Fruit fly (Drosophila melanogaster) whole organism, embryonic: Measurements from ENCODE around the gene Sb.

ENCODE experiments used
- Atf-2 ChIP-seq: fragments of 200-800 bp; sonication (Bioruptor generic); optimal IDR thresholded peaks from 2 replicates; lab custom pipeline; 2016; ENCODE audit warnings: missing biosample characterization, missing genetic modification characterization
- CG10267 ChIP-seq: fragments of 200-800 bp; sonication (Bioruptor generic); optimal IDR thresholded peaks from 2 replicates; lab custom pipeline; 2018; ENCODE audit warnings: missing biosample characterization, mild to moderate bottlenecking, missing genetic modification characterization, moderate library complexity
- CG11560 ChIP-seq: fragments of 200-800 bp; sonication (Bioruptor generic); IDR thresholded peaks from 3 replicates; pipeline ENCODE4 v1.3.6; 2022; ENCODE audit warnings: missing biosample characterization, missing genetic modification characterization
- CG12236 ChIP-seq: fragments of 200-800 bp; sonication (Bioruptor generic); optimal IDR thresholded peaks from 2 replicates; lab custom pipeline; 2016; ENCODE audit warnings: missing biosample characterization, missing genetic modification characterization
- CG12769 ChIP-seq: fragments of 200-800 bp; sonication (Bioruptor generic); optimal IDR thresholded peaks from 2 replicates; lab custom pipeline; 2019; ENCODE audit warnings: missing biosample characterization, mild to moderate bottlenecking, missing genetic modification characterization, moderate library complexity
- CG14965 ChIP-seq: fragments of 200-800 bp; sonication (Bioruptor generic); optimal IDR thresholded peaks from 2 replicates; lab custom pipeline; 2016; ENCODE audit warnings: missing biosample characterization, missing genetic modification characterization, borderline replicate concordance
- CG15269 ChIP-seq: fragments of 200-800 bp; sonication (Bioruptor generic); optimal IDR thresholded peaks from 2 replicates; lab custom pipeline; 2018; ENCODE audit warnings: missing biosample characterization, mild to moderate bottlenecking, missing genetic modification characterization, moderate library complexity
- CG16815 ChIP-seq: fragments of 200-800 bp; sonication (Bioruptor generic); optimal IDR thresholded peaks from 3 replicates; lab custom pipeline; 2017; ENCODE audit warnings: missing biosample characterization, mild to moderate bottlenecking, missing genetic modification characterization
- CG16863 ChIP-seq: fragments of 200-800 bp; sonication (Bioruptor generic); optimal IDR thresholded peaks from 3 replicates; lab custom pipeline; 2016; ENCODE audit warnings: missing biosample characterization, missing genetic modification characterization
- CG17385 ChIP-seq: fragments of 200-800 bp; sonication (Bioruptor generic); optimal IDR thresholded peaks from 3 replicates; lab custom pipeline; 2018; ENCODE audit warnings: missing biosample characterization, mild to moderate bottlenecking, missing genetic modification characterization
- CG18764 ChIP-seq: fragments of 200-800 bp; sonication (Bioruptor generic); optimal IDR thresholded peaks from 3 replicates; lab custom pipeline; 2016; ENCODE audit warnings: missing biosample characterization, missing genetic modification characterization
- CG2120 ChIP-seq: fragments of 200-800 bp; sonication (Bioruptor generic); optimal IDR thresholded peaks from 3 replicates; lab custom pipeline; 2016; ENCODE audit warnings: missing biosample characterization, missing genetic modification characterization
- CG32767 ChIP-seq: fragments of 200-800 bp; sonication (Bioruptor generic); IDR thresholded peaks from 2 replicates; pipeline ENCODE4 v1.3.6; 2022; ENCODE audit warnings: missing biosample characterization, missing genetic modification characterization
- CG32772 ChIP-seq: fragments of 200-800 bp; sonication (Bioruptor generic); IDR thresholded peaks from 2 replicates; pipeline ENCODE4 v1.3.6; 2022; ENCODE audit warnings: missing biosample characterization, missing genetic modification characterization
- CG42726 ChIP-seq: fragments of 200-800 bp; sonication (Bioruptor generic); IDR thresholded peaks from 2 replicates; pipeline ENCODE4 v1.3.6; 2022; ENCODE audit warnings: missing biosample characterization, missing genetic modification characterization; ENCODE audit not compliant: partially characterized antibody
- CG4404 ChIP-seq: fragments of 200-800 bp; sonication (Bioruptor generic); IDR thresholded peaks from 2 replicates; pipeline ENCODE4 v1.3.6; 2022; ENCODE audit warnings: missing biosample characterization, missing genetic modification characterization
- CG4424 ChIP-seq: fragments of 200-800 bp; sonication (Bioruptor generic); optimal IDR thresholded peaks from 3 replicates; lab custom pipeline; 2016; ENCODE audit warnings: missing biosample characterization, missing genetic modification characterization
- CG4820 ChIP-seq: fragments of 200-800 bp; sonication (Bioruptor generic); optimal IDR thresholded peaks from 3 replicates; lab custom pipeline; 2016; ENCODE audit warnings: missing biosample characterization, missing genetic modification characterization
- CG6683 ChIP-seq: fragments of 200-800 bp; sonication (Bioruptor generic); optimal IDR thresholded peaks from 2 replicates; lab custom pipeline; 2017; ENCODE audit warnings: missing biosample characterization, mild to moderate bottlenecking, missing genetic modification characterization, missing genetic modification reagents
- CG8290 ChIP-seq, 3 experiments: fragments of 200-800 bp; sonication (Bioruptor generic); optimal IDR thresholded peaks; 2 replicates each; lab custom pipeline; 2016 to 2019; ENCODE audit warnings: missing biosample characterization in 3 of 3, missing genetic modification characterization in 3 of 3, mild to moderate bottlenecking in 2 of 3, moderate library complexity in 1 of 3
- CG8924 ChIP-seq: fragments of 200-800 bp; optimal IDR thresholded peaks from 3 replicates; lab custom pipeline; 2019; ENCODE audit warnings: missing biosample characterization, mild to moderate bottlenecking, missing genetic modification characterization, moderate library complexity
- CG9727 ChIP-seq: fragments of 200-800 bp; sonication (Bioruptor generic); optimal IDR thresholded peaks from 3 replicates; lab custom pipeline; 2017; ENCODE audit warnings: missing biosample characterization, mild to moderate bottlenecking, missing genetic modification characterization
- CG9797 ChIP-seq: fragments of 200-800 bp; sonication (Bioruptor generic); optimal IDR thresholded peaks from 3 replicates; lab custom pipeline; 2018; ENCODE audit warnings: missing biosample characterization, mild to moderate bottlenecking, missing genetic modification characterization
- Deaf1 ChIP-seq: fragments of 200-800 bp; optimal IDR thresholded peaks from 3 replicates; lab custom pipeline; 2019; ENCODE audit warnings: missing biosample characterization, mild to moderate bottlenecking, missing genetic modification characterization, moderate library complexity
- Doc2 ChIP-seq: fragments of 200-800 bp; sonication (Bioruptor generic); IDR thresholded peaks from 2 replicates; pipeline ENCODE4 v1.3.6; 2022; ENCODE audit warnings: missing biosample characterization, missing genetic modification characterization
- Dref ChIP-seq: fragments of 200-800 bp; sonication (Bioruptor generic); IDR thresholded peaks from 2 replicates; pipeline ENCODE4 v1.3.6; 2022; ENCODE audit warnings: missing biosample characterization, missing genetic modification characterization
- Hr78 ChIP-seq, 2 experiments: fragments of 200-800 bp in 1 of 2; fragments of >200 bp in 1 of 2; sonication (Bioruptor generic) in 1 of 2; optimal IDR thresholded peaks; 2 replicates each; lab custom pipeline; 2017 to 2019; ENCODE audit warnings: missing biosample characterization in 2 of 2, missing genetic modification characterization in 2 of 2, mild to moderate bottlenecking in 1 of 2, moderate library complexity in 1 of 2
- Hsf ChIP-seq: fragments of 200-800 bp; sonication (Bioruptor generic); optimal IDR thresholded peaks from 3 replicates; lab custom pipeline; 2016; ENCODE audit warnings: missing biosample characterization, missing genetic modification characterization
- Med ChIP-seq: fragments of 200-800 bp; sonication (Bioruptor generic); peaks from one replicate; lab custom pipeline; 2016; ENCODE audit warnings: missing biosample characterization, missing genetic modification characterization, mild to moderate bottlenecking, inconsistent platforms, moderate library complexity
- Mrtf ChIP-seq: fragments of 200-800 bp; sonication (Bioruptor generic); IDR thresholded peaks from 3 replicates; pipeline ENCODE4 v1.3.6; 2022; ENCODE audit warnings: missing biosample characterization, missing genetic modification characterization
- Nf-YA ChIP-seq: fragments of 200-800 bp; sonication (Bioruptor generic); IDR thresholded peaks from 2 replicates; pipeline ENCODE4 v1.3.6; 2022; ENCODE audit warnings: missing biosample characterization, missing genetic modification characterization
- Nf-YB ChIP-seq: fragments of 200-800 bp; sonication (Bioruptor generic); optimal IDR thresholded peaks from 3 replicates; lab custom pipeline; 2019; ENCODE audit warnings: missing biosample characterization, mild to moderate bottlenecking, missing genetic modification characterization, moderate library complexity
- PHDP ChIP-seq: fragments of 200-800 bp; sonication (Bioruptor generic); optimal IDR thresholded peaks from 3 replicates; lab custom pipeline; 2018; ENCODE audit warnings: missing biosample characterization, mild to moderate bottlenecking, missing genetic modification characterization, moderate library complexity
- Six4 ChIP-seq: fragments of 200-800 bp; sonication (Bioruptor generic); optimal IDR thresholded peaks from 2 replicates; lab custom pipeline; 2016; ENCODE audit warnings: missing biosample characterization, missing genetic modification characterization
- bsh ChIP-seq, 2 experiments: fragments of 200-800 bp; sonication (Bioruptor generic); optimal IDR thresholded peaks; 2 replicates each; lab custom pipeline; 2017 to 2018; ENCODE audit warnings: mild to moderate bottlenecking in 2 of 2, missing biosample characterization in 2 of 2, missing genetic modification characterization in 2 of 2, moderate library complexity in 1 of 2
- cad ChIP-seq: fragments of >200 bp; optimal IDR thresholded peaks from 2 replicates; lab custom pipeline; 2017; ENCODE audit warnings: missing biosample characterization, missing genetic modification characterization
- chinmo ChIP-seq: fragments of 200-800 bp; sonication (Bioruptor generic); IDR thresholded peaks from 4 replicates; pipeline ENCODE4 v1.3.6; 2022; ENCODE audit warnings: missing biosample characterization, missing genetic modification characterization; ENCODE audit not compliant: partially characterized antibody
- fd96Cb ChIP-seq: fragments of 200-800 bp; sonication (Bioruptor generic); optimal IDR thresholded peaks from 2 replicates; lab custom pipeline; 2018; ENCODE audit warnings: missing biosample characterization, mild to moderate bottlenecking, missing genetic modification characterization, moderate library complexity
- hb ChIP-seq: fragments of 200-800 bp; sonication (Bioruptor generic); IDR thresholded peaks from 3 replicates; pipeline ENCODE4 v1.3.6; 2022; ENCODE audit warnings: missing biosample characterization, missing genetic modification characterization; ENCODE audit not compliant: partially characterized antibody
- jigr1 ChIP-seq: fragments of 200-800 bp; sonication (Bioruptor generic); IDR thresholded peaks from 3 replicates; pipeline ENCODE4 v1.3.6; 2022; ENCODE audit warnings: missing biosample characterization, missing genetic modification characterization
- klu ChIP-seq: fragments of 200-800 bp; sonication (Bioruptor generic); IDR thresholded peaks from 2 replicates; pipeline ENCODE4 v1.3.6; 2022; ENCODE audit warnings: missing biosample characterization, missing genetic modification characterization
- mam ChIP-seq: fragments of 200-800 bp; sonication (Bioruptor generic); optimal IDR thresholded peaks from 3 replicates; lab custom pipeline; 2016; ENCODE audit warnings: missing biosample characterization, missing genetic modification characterization
- phol ChIP-seq: fragments of 200-800 bp; sonication (Bioruptor generic); optimal IDR thresholded peaks from 3 replicates; lab custom pipeline; 2018; ENCODE audit warnings: missing biosample characterization, mild to moderate bottlenecking, missing genetic modification characterization, moderate library complexity
- rib ChIP-seq: fragments of 200-800 bp; sonication (Bioruptor generic); IDR thresholded peaks from 2 replicates; pipeline ENCODE4 v1.3.6; 2022; ENCODE audit warnings: missing biosample characterization, missing genetic modification characterization
- ro ChIP-seq: fragments of 200-800 bp; sonication (Bioruptor generic); IDR thresholded peaks from 2 replicates; pipeline ENCODE4 v1.3.6; 2022; ENCODE audit warnings: missing biosample characterization, missing genetic modification characterization
- slou ChIP-seq: fragments of 200-800 bp; sonication (Bioruptor generic); optimal IDR thresholded peaks from 3 replicates; lab custom pipeline; 2016; ENCODE audit warnings: missing biosample characterization, missing genetic modification characterization
- vvl ChIP-seq: fragments of 200-800 bp; sonication (Bioruptor generic); IDR thresholded peaks from 2 replicates; pipeline ENCODE4 v1.3.6; 2022; ENCODE audit warnings: missing biosample characterization, missing genetic modification characterization

Sb gene

DNA sequence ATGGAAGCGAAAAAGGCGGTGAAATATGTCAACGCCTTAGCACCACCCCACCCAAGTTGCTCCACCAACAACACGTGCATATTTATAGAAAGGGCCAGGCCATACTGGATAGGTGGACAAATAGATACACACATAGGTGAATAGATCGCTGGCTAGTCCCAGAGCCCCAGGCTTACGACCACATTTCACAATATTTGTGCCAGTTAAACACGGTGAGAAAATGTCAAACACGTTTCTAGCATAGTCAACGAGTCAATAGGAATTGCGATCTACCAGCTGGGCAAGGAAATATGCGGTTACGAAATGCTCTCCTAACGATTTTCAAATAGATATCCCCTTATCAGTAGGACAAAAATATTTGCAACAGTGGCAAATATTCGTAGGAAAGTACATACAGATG lies 21.0 kb upstream of the Sb start:
- TF ChIP-seq Hr78 (GFP tag; optimal IDR thresholded peaks at IDR 0.05; lab: Kevin White, UChicago), result no peak
- TF ChIP-seq rib (GFP tag; lab: Robert Waterston, UW), result 0 out of 2 replicates have a peak, but pooled peaks have one; percentile 29
- peak; percentile 58 for TF ChIP-seq CG12769 (tag; lab: Kevin White, UChicago)
- TF ChIP-seq PHDP (tag; lab: Kevin White, UChicago), result no peak
- 0 out of 2 replicates have a peak, but pooled peaks have one; percentile 5 for TF ChIP-seq vvl (GFP tag; lab: Robert Waterston, UW)
- peak; percentile 25; the same call in 1 of the 2 replicates for TF ChIP-seq CG32767 (GFP tag; lab: Robert Waterston, UW)
- peak; percentile 64 for TF ChIP-seq Med (GFP tag; lab: Kevin White, UChicago)
- peak; percentile 13 for TF ChIP-seq CG2120 (GFP tag; lab: Kevin White, UChicago)

DNA sequence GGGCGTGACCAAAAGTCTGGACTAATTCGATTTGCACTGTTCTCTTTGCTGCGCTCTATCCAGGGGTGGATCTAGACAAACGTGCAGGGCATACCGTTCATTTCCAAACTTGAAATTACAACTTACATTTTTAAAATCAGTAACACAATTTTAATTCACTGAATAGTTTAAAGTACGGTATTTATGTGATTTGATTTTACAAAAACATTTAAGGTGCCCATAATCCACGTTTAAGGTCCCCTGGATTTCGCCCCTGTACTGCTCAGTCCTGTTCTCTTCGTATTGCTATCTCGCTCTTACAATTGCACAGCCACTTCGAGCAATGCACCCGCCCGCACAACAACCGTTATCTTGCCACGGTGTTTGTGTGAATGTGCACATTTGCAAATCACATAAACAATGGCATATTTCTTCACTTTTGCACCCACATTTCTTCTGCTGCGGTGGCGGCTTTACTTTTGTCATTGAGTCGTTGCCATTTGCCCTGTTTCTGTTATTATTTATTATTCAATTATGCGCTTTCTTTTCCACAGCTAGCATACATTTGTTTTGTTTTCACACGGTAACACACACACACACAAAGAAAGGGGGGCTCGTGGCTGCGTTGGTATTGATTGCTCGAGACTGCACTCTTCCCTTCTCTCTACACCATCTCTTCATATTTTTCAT lies 18.2 kb upstream of the Sb start:
- TF ChIP-seq hb (GFP tag; lab: Robert Waterston, UW) (no peak), Atf-2 (GFP tag; lab: Kevin White, UChicago) (peak; percentile 66), CG15269 (tag; lab: Kevin White, UChicago) (peak; percentile 59), bsh (GFP tag; optimal IDR thresholded peaks at IDR 0.05; lab: Kevin White, UChicago) (peak; percentile 91 to 95), Mrtf (GFP tag; lab: Robert Waterston, UW) (peak; percentile 59; the same call in 2 of the 3 replicates), Dref (no peak), CG12236 (GFP tag; lab: Kevin White, UChicago) (peak; percentile 70), CG10267 (tag; lab: Kevin White, UChicago) (peak; percentile 76), CG14965 (peak; percentile 28), jigr1 (peak; percentile 75; the same call in 2 of the 3 replicates), CG11560 (tag; lab: Robert Waterston, UW) (peak; percentile 49; the same call in 1 of the 3 replicates), CG4820 (peak; percentile 83), Nf-YB (GFP tag; lab: Kevin White, UChicago) (peak; percentile 47), CG18764 (GFP tag; lab: Kevin White, UChicago) (peak; percentile 47), chinmo (GFP tag; lab: Robert Waterston, UW) (no peak), Six4 (GFP tag; lab: Kevin White, UChicago) (peak; percentile 57), cad (GFP tag; lab: Kevin White, UChicago) (no peak), phol (tag; lab: Kevin White, UChicago) (peak; percentile 88), klu (no peak), CG9727 (GFP tag; lab: Kevin White, UChicago) (peak; percentile 83), CG9797 (no peak), CG6683 (GFP tag; lab: Kevin White, UChicago) (no peak), CG17385 (GFP tag; lab: Kevin White, UChicago) (peak; percentile 61), CG16815 (GFP tag; lab: Kevin White, UChicago) (peak; percentile 80), Hsf (GFP tag; lab: Kevin White, UChicago) (peak; percentile 75), CG4404 (GFP tag; lab: Robert Waterston, UW) (peak; percentile 94), CG4424 (GFP tag; lab: Kevin White, UChicago) (peak; percentile 89), CG32772 (GFP tag; lab: Robert Waterston, UW) (peak; percentile 85), ro (GFP tag; lab: Robert Waterston, UW) (peak; percentile 50; the same call in 1 of the 2 replicates), mam (GFP tag; lab: Kevin White, UChicago) (peak; percentile 68), Doc2 (no peak), CG42726 (GFP tag; lab: Robert Waterston, UW) (no peak; the same call in 1 of the 2 replicates), fd96Cb (tag; lab: Kevin White, UChicago) (peak; percentile 93), Deaf1 (tag; lab: Kevin White, UChicago) (peak; percentile 1), slou (GFP tag; lab: Kevin White, UChicago) (no peak), CG16863 (peak; percentile 75), Nf-YA (GFP tag; lab: Robert Waterston, UW) (peak; percentile 57; the same call in 1 of the 2 replicates), CG8924 (tag; lab: Kevin White, UChicago) (peak; percentile 78), CG8290 (GFP tag; optimal IDR thresholded peaks at IDR 0.05; lab: Kevin White, UChicago) (peak; percentile 56), CG8290 (tag; optimal IDR thresholded peaks at IDR 0.05; lab: Kevin White, UChicago) (peak in 1 of 2 experiments; percentile 83)
